Fruit fly (Drosophila melanogaster) whole organism, embryonic: Measurements from ENCODE around the gene CG7789.

Source experiments
- ATbp ChIP-seq: fragments of 200-800 bp; sonication (Bioruptor generic); optimal IDR thresholded peaks from 2 replicates; lab custom pipeline; 2017; ENCODE audit warnings: missing biosample characterization, mild to moderate bottlenecking, missing genetic modification characterization, missing genetic modification reagents
- Adf1 ChIP-seq: fragments of 200-800 bp; sonication (Bioruptor generic); IDR thresholded peaks from 2 replicates; pipeline ENCODE4 v1.3.6; 2022; ENCODE audit warnings: missing biosample characterization, missing genetic modification characterization
- CG10431 ChIP-seq: fragments of 200-800 bp; sonication (Bioruptor generic); optimal IDR thresholded peaks from 3 replicates; lab custom pipeline; 2018; ENCODE audit warnings: missing biosample characterization, mild to moderate bottlenecking, missing genetic modification characterization
- CG10543 ChIP-seq: fragments of 200-800 bp; sonication (Bioruptor generic); optimal IDR thresholded peaks from 3 replicates; lab custom pipeline; 2017; ENCODE audit warnings: missing biosample characterization, mild to moderate bottlenecking, missing genetic modification characterization, moderate library complexity
- CG11456 ChIP-seq: fragments of 200-800 bp; sonication (Bioruptor generic); IDR thresholded peaks from 3 replicates; pipeline ENCODE4 v1.3.6; 2022; ENCODE audit warnings: missing biosample characterization, missing genetic modification characterization
- CG11695 ChIP-seq: fragments of 200-800 bp; sonication (Bioruptor generic); IDR thresholded peaks from 3 replicates; pipeline ENCODE4 v1.3.6; 2022; ENCODE audit warnings: missing biosample characterization, missing genetic modification characterization
- CG11723 ChIP-seq: fragments of 200-800 bp; sonication (Bioruptor generic); optimal IDR thresholded peaks from 2 replicates; lab custom pipeline; 2017; ENCODE audit warnings: missing biosample characterization, mild to moderate bottlenecking, missing genetic modification characterization
- CG15011 ChIP-seq: fragments of 200-800 bp; sonication (Bioruptor generic); optimal IDR thresholded peaks from 3 replicates; lab custom pipeline; 2018; ENCODE audit warnings: missing biosample characterization, mild to moderate bottlenecking, missing genetic modification characterization
- CG15269 ChIP-seq: fragments of 200-800 bp; sonication (Bioruptor generic); optimal IDR thresholded peaks from 2 replicates; lab custom pipeline; 2018; ENCODE audit warnings: missing biosample characterization, mild to moderate bottlenecking, missing genetic modification characterization, moderate library complexity
- CG16815 ChIP-seq: fragments of 200-800 bp; sonication (Bioruptor generic); optimal IDR thresholded peaks from 3 replicates; lab custom pipeline; 2017; ENCODE audit warnings: missing biosample characterization, mild to moderate bottlenecking, missing genetic modification characterization
- CG18599 ChIP-seq: fragments of 200-800 bp; sonication (Bioruptor generic); optimal IDR thresholded peaks from 3 replicates; lab custom pipeline; 2017; ENCODE audit warnings: missing biosample characterization, missing genetic modification characterization, mild to moderate bottlenecking, moderate library complexity, missing genetic modification reagents
- CG30431 ChIP-seq: fragments of 200-800 bp; sonication (Bioruptor generic); optimal IDR thresholded peaks from 2 replicates; lab custom pipeline; 2017; ENCODE audit warnings: missing biosample characterization, missing genetic modification characterization
- CG32767 ChIP-seq: fragments of 200-800 bp; sonication (Bioruptor generic); IDR thresholded peaks from 2 replicates; pipeline ENCODE4 v1.3.6; 2022; ENCODE audit warnings: missing biosample characterization, missing genetic modification characterization
- CG32772 ChIP-seq: fragments of 200-800 bp; sonication (Bioruptor generic); IDR thresholded peaks from 2 replicates; pipeline ENCODE4 v1.3.6; 2022; ENCODE audit warnings: missing biosample characterization, missing genetic modification characterization
- CG33557 ChIP-seq: fragments of 200-800 bp; sonication (Bioruptor generic); optimal IDR thresholded peaks from 2 replicates; lab custom pipeline; 2019; ENCODE audit warnings: missing biosample characterization, mild to moderate bottlenecking, missing genetic modification characterization, moderate library complexity
- CG3407 ChIP-seq: fragments of 200-800 bp; sonication (Bioruptor generic); optimal IDR thresholded peaks from 2 replicates; lab custom pipeline; 2018; ENCODE audit warnings: missing biosample characterization, mild to moderate bottlenecking, missing genetic modification characterization
- CG34224 ChIP-seq: fragments of 200-800 bp; sonication (Bioruptor generic); IDR thresholded peaks from 3 replicates; pipeline ENCODE4 v1.3.6; 2022; ENCODE audit warnings: missing biosample characterization, missing genetic modification characterization; ENCODE audit not compliant: partially characterized antibody
- CG43689 ChIP-seq: fragments of 200-800 bp; sonication (Bioruptor generic); IDR thresholded peaks from 2 replicates; pipeline ENCODE4 v1.3.6; 2022; ENCODE audit warnings: missing biosample characterization, missing genetic modification characterization
- CG4730 ChIP-seq: fragments of 200-800 bp; sonication (Bioruptor generic); IDR thresholded peaks from 2 replicates; pipeline ENCODE4 v1.3.6; 2022; ENCODE audit warnings: missing biosample characterization, missing genetic modification characterization
- CG8765 ChIP-seq: fragments of 200-800 bp; sonication (Bioruptor generic); IDR thresholded peaks from 2 replicates; pipeline ENCODE4 v1.3.6; 2022; ENCODE audit warnings: missing biosample characterization, missing genetic modification characterization
- CG8924 ChIP-seq: fragments of 200-800 bp; optimal IDR thresholded peaks from 3 replicates; lab custom pipeline; 2019; ENCODE audit warnings: missing biosample characterization, mild to moderate bottlenecking, missing genetic modification characterization, moderate library complexity
- CG9817 ChIP-seq: fragments of 200-800 bp; sonication (Bioruptor generic); optimal IDR thresholded peaks from 2 replicates; lab custom pipeline; 2018; ENCODE audit warnings: missing biosample characterization, mild to moderate bottlenecking, missing genetic modification characterization, moderate library complexity
- Mes4 ChIP-seq: fragments of 200-800 bp; sonication (Bioruptor generic); optimal IDR thresholded peaks from 2 replicates; lab custom pipeline; 2016; ENCODE audit warnings: missing biosample characterization, missing genetic modification characterization
- Pdp1 ChIP-seq, 2 experiments: fragments of 200-800 bp; sonication (Bioruptor generic); optimal IDR thresholded peaks; 3 replicates each; lab custom pipeline; 2016; ENCODE audit warnings: missing biosample characterization in 2 of 2, missing genetic modification characterization in 2 of 2, mild to moderate bottlenecking in 1 of 2, moderate library complexity in 1 of 2
- Rfx ChIP-seq: fragments of 200-800 bp; sonication (Bioruptor generic); IDR thresholded peaks from 2 replicates; pipeline ENCODE4 v1.3.6; 2022; ENCODE audit warnings: missing biosample characterization, missing genetic modification characterization
- Ssrp ChIP-seq: fragments of 200-800 bp; sonication (Bioruptor generic); optimal IDR thresholded peaks from 2 replicates; lab custom pipeline; 2018; ENCODE audit warnings: missing biosample characterization, mild to moderate bottlenecking, missing genetic modification characterization, moderate library complexity
- Vsx1 ChIP-seq: fragments of 200-800 bp; sonication (Bioruptor generic); optimal IDR thresholded peaks from 2 replicates; lab custom pipeline; 2017; ENCODE audit warnings: missing biosample characterization, mild to moderate bottlenecking, missing genetic modification characterization, missing genetic modification reagents
- az2 ChIP-seq: fragments of 200-800 bp; sonication (Bioruptor generic); optimal IDR thresholded peaks from 3 replicates; lab custom pipeline; 2016; ENCODE audit warnings: missing biosample characterization, missing genetic modification characterization
- bab2 ChIP-seq: fragments of 200-800 bp; sonication (Bioruptor generic); optimal IDR thresholded peaks from 2 replicates; lab custom pipeline; 2016; ENCODE audit warnings: missing biosample characterization, missing genetic modification characterization
- br ChIP-seq: fragments of >200 bp; optimal IDR thresholded peaks from 2 replicates; lab custom pipeline; 2017
- cg ChIP-seq: fragments of 200-800 bp; sonication (Bioruptor generic); optimal IDR thresholded peaks from 3 replicates; lab custom pipeline; 2019; ENCODE audit warnings: missing biosample characterization, mild to moderate bottlenecking, missing genetic modification characterization, moderate library complexity
- danr ChIP-seq: fragments of 200-800 bp; sonication (Bioruptor generic); IDR thresholded peaks from 2 replicates; pipeline ENCODE4 v1.3.6; 2022; ENCODE audit warnings: missing biosample characterization, missing genetic modification characterization
- disco-r ChIP-seq: fragments of 200-800 bp; sonication (Bioruptor generic); optimal IDR thresholded peaks from 2 replicates; lab custom pipeline; 2016; ENCODE audit warnings: missing biosample characterization, missing genetic modification characterization
- dmrt11E ChIP-seq: fragments of 200-800 bp; sonication (Bioruptor generic); optimal IDR thresholded peaks from 3 replicates; lab custom pipeline; 2018; ENCODE audit warnings: missing biosample characterization, mild to moderate bottlenecking, missing genetic modification characterization, moderate library complexity
- dpn ChIP-seq, 2 experiments: fragments of 200-800 bp; sonication (Bioruptor generic); optimal IDR thresholded peaks; 3 replicates each; lab custom pipeline; 2016; ENCODE audit warnings: missing biosample characterization in 2 of 2, missing genetic modification characterization in 2 of 2
- esg ChIP-seq: fragments of 200-800 bp; sonication (Bioruptor generic); conservative IDR thresholded peaks from 2 replicates; pipeline ENCODE4 v1.3.6; 2022; ENCODE audit warnings: missing biosample characterization, missing genetic modification characterization
- ftz-f1 ChIP-seq: fragments of 200-800 bp; sonication (Bioruptor generic); optimal IDR thresholded peaks from 2 replicates; lab custom pipeline; 2016; ENCODE audit warnings: missing biosample characterization, missing genetic modification characterization
- gce ChIP-seq: fragments of 200-800 bp; sonication (Bioruptor generic); IDR thresholded peaks from 3 replicates; pipeline ENCODE4 v1.3.6; 2022; ENCODE audit warnings: missing biosample characterization, missing genetic modification characterization
- grn ChIP-seq: fragments of 200-800 bp; sonication (Bioruptor generic); optimal IDR thresholded peaks from 3 replicates; lab custom pipeline; 2017; ENCODE audit warnings: missing biosample characterization, missing genetic modification characterization
- ind ChIP-seq: fragments of 200-800 bp; sonication (Bioruptor generic); optimal IDR thresholded peaks from 3 replicates; lab custom pipeline; 2016; ENCODE audit warnings: missing biosample characterization, missing genetic modification characterization
- inv ChIP-seq: fragments of 200-800 bp; sonication (Bioruptor generic); IDR thresholded peaks from 2 replicates; pipeline ENCODE4 v1.3.6; 2022; ENCODE audit warnings: missing biosample characterization, missing genetic modification characterization; ENCODE audit not compliant: partially characterized antibody
- ken ChIP-seq: fragments of 200-800 bp; sonication (Bioruptor generic); IDR thresholded peaks from 3 replicates; pipeline ENCODE4 v1.3.6; 2022; ENCODE audit warnings: missing biosample characterization, missing genetic modification characterization
- nom ChIP-seq: fragments of 200-800 bp; sonication (Bioruptor generic); optimal IDR thresholded peaks from 2 replicates; lab custom pipeline; 2017; ENCODE audit warnings: missing biosample characterization, missing genetic modification characterization, mild to moderate bottlenecking, moderate library complexity, missing genetic modification reagents
- onecut ChIP-seq: fragments of 200-800 bp; sonication (Bioruptor generic); IDR thresholded peaks from 2 replicates; pipeline ENCODE4 v1.3.6; 2022; ENCODE audit warnings: missing biosample characterization, missing genetic modification characterization
- otp ChIP-seq: fragments of 200-800 bp; sonication (Bioruptor generic); IDR thresholded peaks from 3 replicates; pipeline ENCODE4, ENCODE4 v1.3.6; 2022; ENCODE audit warnings: missing biosample characterization, missing genetic modification characterization
- sc ChIP-seq, 3 experiments: fragments of >200 bp in 2 of 3; fragments of 200-800 bp in 1 of 3; sonication (Bioruptor generic) in 1 of 3; optimal IDR thresholded peaks; 2 replicates in 2 of 3; 3 replicates in 1 of 3; lab custom pipeline; 2017; ENCODE audit warnings: mild to moderate bottlenecking in 1 of 3, missing biosample characterization in 1 of 3, missing genetic modification characterization in 1 of 3, missing genetic modification reagents in 1 of 3
- sima ChIP-seq: fragments of 200-800 bp; sonication (Bioruptor generic); optimal IDR thresholded peaks from 2 replicates; lab custom pipeline; 2016; ENCODE audit warnings: missing biosample characterization, missing genetic modification characterization
- slp2 ChIP-seq: fragments of 200-800 bp; sonication (Bioruptor generic); optimal IDR thresholded peaks from 2 replicates; lab custom pipeline; 2016; ENCODE audit warnings: missing biosample characterization, missing genetic modification characterization
- sqz ChIP-seq: fragments of 200-800 bp; sonication (Bioruptor generic); optimal IDR thresholded peaks from 3 replicates; lab custom pipeline; 2018; ENCODE audit warnings: missing biosample characterization, mild to moderate bottlenecking, missing genetic modification characterization
- trem ChIP-seq: fragments of 200-800 bp; optimal IDR thresholded peaks from 3 replicates; lab custom pipeline; 2019; ENCODE audit warnings: missing biosample characterization, mild to moderate bottlenecking, missing genetic modification characterization, moderate library complexity
- vvl ChIP-seq: fragments of 200-800 bp; sonication (Bioruptor generic); IDR thresholded peaks from 2 replicates; pipeline ENCODE4 v1.3.6; 2022; ENCODE audit warnings: missing biosample characterization, missing genetic modification characterization

Gene CG7789

dm6 chr3R:29763154-29763553 is 39.8 kb upstream of the CG7789 start (continued):
- no peak for TF ChIP-seq ftz-f1 (GFP tag; lab: Kevin White, UChicago)
- peak; percentile 51 for TF ChIP-seq ind (GFP tag; lab: Kevin White, UChicago)
- TF ChIP-seq gce (GFP tag; lab: Robert Waterston, UW): no peak
- peak; percentile 15 for TF ChIP-seq CG30431 (GFP tag; lab: Kevin White, UChicago)
- TF ChIP-seq esg (GFP tag; lab: Robert Waterston, UW): peak; percentile 45
- TF ChIP-seq br (lab: Kevin White, UChicago): no peak
- no peak for TF ChIP-seq disco-r
- TF ChIP-seq dmrt11E (tag; lab: Kevin White, UChicago): peak; percentile 34
- peak; percentile 32; the same call in 1 of the 2 replicates for TF ChIP-seq Rfx (GFP tag; lab: Robert Waterston, UW)
- peak; percentile 21 for TF ChIP-seq CG18599
- TF ChIP-seq Ssrp: peak; percentile 8
- no peak for TF ChIP-seq cg (GFP tag; lab: Kevin White, UChicago)
- TF ChIP-seq Adf1 (GFP tag; lab: Robert Waterston, UW): no peak
- 0 out of 3 replicates have a peak, but pooled peaks have one; percentile 37 for TF ChIP-seq CG11695
- TF ChIP-seq Pdp1 (GFP tag; optimal IDR thresholded peaks at IDR 0.05; lab: Kevin White, UChicago): peak; percentile 7 to 8
- no peak for TF ChIP-seq Mes4
- no peak for TF ChIP-seq CG10543 (GFP tag; lab: Kevin White, UChicago)
- no peak for TF ChIP-seq CG9817 (tag; lab: Kevin White, UChicago)
- TF ChIP-seq ken: no peak
- TF ChIP-seq CG43689 (GFP tag; lab: Robert Waterston, UW): 0 out of 2 replicates have a peak, but pooled peaks have one; percentile 18
- no peak for TF ChIP-seq CG8924
- TF ChIP-seq CG4730 (GFP tag; lab: Robert Waterston, UW): no peak
- TF ChIP-seq sima (GFP tag; lab: Kevin White, UChicago): no peak
- no peak for TF ChIP-seq CG8765 (GFP tag; lab: Robert Waterston, UW)
- peak; percentile 19 for TF ChIP-seq CG15269 (tag; lab: Kevin White, UChicago)
- 0 out of 2 replicates have a peak, but pooled peaks have one; percentile 20 for TF ChIP-seq CG32772 (GFP tag; lab: Robert Waterston, UW)
- no peak for TF ChIP-seq CG33557 (GFP tag; lab: Kevin White, UChicago)
- TF ChIP-seq danr: no peak
- peak; percentile 13 for TF ChIP-seq CG16815 (GFP tag; lab: Kevin White, UChicago)
- TF ChIP-seq sc (optimal IDR thresholded peaks at IDR 0.05; lab: Kevin White, UChicago): no peak
- TF ChIP-seq sc (GFP tag; optimal IDR thresholded peaks at IDR 0.05; lab: Kevin White, UChicago): peak; percentile 2
- no peak for TF ChIP-seq CG11456 (GFP tag; lab: Robert Waterston, UW)
- peak; percentile 3 to 12 for TF ChIP-seq dpn (GFP tag; optimal IDR thresholded peaks at IDR 0.05; lab: Kevin White, UChicago)
- TF ChIP-seq grn (GFP tag; lab: Kevin White, UChicago): no peak
- no peak for TF ChIP-seq Vsx1 (GFP tag; lab: Kevin White, UChicago)
- TF ChIP-seq inv (GFP tag; lab: Robert Waterston, UW): no peak
- TF ChIP-seq ATbp (GFP tag; lab: Kevin White, UChicago): peak; percentile 15
- no peak; the same call in 2 of the 3 replicates for TF ChIP-seq otp
- TF ChIP-seq CG34224 (GFP tag; lab: Robert Waterston, UW): no peak
- TF ChIP-seq vvl: peak; percentile 57; the same call in 1 of the 2 replicates
- TF ChIP-seq CG10431 (GFP tag; lab: Kevin White, UChicago): no peak
- TF ChIP-seq bab2 (GFP tag; lab: Kevin White, UChicago): no peak
- TF ChIP-seq nom (GFP tag; lab: Kevin White, UChicago): peak; percentile 47
- TF ChIP-seq CG15011 (GFP tag; lab: Kevin White, UChicago): no peak
- no peak for TF ChIP-seq CG3407 (GFP tag; lab: Kevin White, UChicago)
- no peak for TF ChIP-seq trem (tag; lab: Kevin White, UChicago)
- no peak for TF ChIP-seq CG32767
- TF ChIP-seq slp2 (GFP tag; lab: Kevin White, UChicago): peak; percentile 4
- TF ChIP-seq CG11723 (GFP tag; lab: Kevin White, UChicago): no peak
- peak; percentile 2 for TF ChIP-seq az2 (GFP tag; lab: Kevin White, UChicago)
- no peak for TF ChIP-seq onecut (GFP tag; lab: Robert Waterston, UW)
- TF ChIP-seq sqz (GFP tag; lab: Kevin White, UChicago): no peak
